Fruit fly (Drosophila melanogaster) whole organism, embryonic: ENCODE data around the gene CG14362.
A peak's percentile ranks its signal among the peaks of the same experiment; 100 is the strongest.

Experiments used
- Adf1 ChIP-seq: fragments of 200-800 bp; sonication (Bioruptor generic); IDR thresholded peaks from 2 replicates; pipeline ENCODE4 v1.3.6; 2022; ENCODE audit warnings: missing biosample characterization, missing genetic modification characterization
- Awh ChIP-seq: fragments of 200-800 bp; sonication (Bioruptor generic); IDR thresholded peaks from 2 replicates; pipeline ENCODE4, ENCODE4 v1.3.6; 2022; ENCODE audit warnings: missing biosample characterization, missing genetic modification characterization
- Bgb ChIP-seq: fragments of 200-800 bp; sonication (Bioruptor generic); IDR thresholded peaks from 2 replicates; pipeline ENCODE4 v1.3.6; 2022; ENCODE audit warnings: missing biosample characterization, missing genetic modification characterization; ENCODE audit not compliant: partially characterized antibody
- CG10147 ChIP-seq: fragments of 200-800 bp; sonication (Bioruptor generic); optimal IDR thresholded peaks from 2 replicates; lab custom pipeline; 2019; ENCODE audit warnings: missing biosample characterization, mild to moderate bottlenecking, missing genetic modification characterization, moderate library complexity
- CG10274 ChIP-seq: fragments of 200-800 bp; sonication (Bioruptor generic); optimal IDR thresholded peaks from 3 replicates; lab custom pipeline; 2017; ENCODE audit warnings: missing biosample characterization, mild to moderate bottlenecking, missing genetic modification characterization
- CG10321 ChIP-seq: fragments of 200-800 bp; sonication (Bioruptor generic); IDR thresholded peaks from 2 replicates; pipeline ENCODE4 v1.3.6; 2022; ENCODE audit warnings: missing biosample characterization, missing genetic modification characterization
- CG12104 ChIP-seq: fragments of 200-800 bp; sonication (Bioruptor generic); optimal IDR thresholded peaks from 3 replicates; lab custom pipeline; 2016; ENCODE audit warnings: missing biosample characterization, missing genetic modification characterization
- CG13775 ChIP-seq: fragments of 200-800 bp; sonication (Bioruptor generic); optimal IDR thresholded peaks from 3 replicates; lab custom pipeline; 2017; ENCODE audit warnings: missing biosample characterization, mild to moderate bottlenecking, missing genetic modification characterization
- CG14050 ChIP-seq: fragments of 200-800 bp; sonication (Bioruptor generic); IDR thresholded peaks from 3 replicates; pipeline ENCODE4 v1.3.6; 2022; ENCODE audit warnings: missing biosample characterization, missing genetic modification characterization
- CG15479 ChIP-seq: fragments of 200-800 bp; sonication (Bioruptor generic); optimal IDR thresholded peaks from 3 replicates; lab custom pipeline; 2019; ENCODE audit warnings: missing biosample characterization, mild to moderate bottlenecking, missing genetic modification characterization, moderate library complexity
- CG1602 ChIP-seq: fragments of 200-800 bp; sonication (Bioruptor generic); optimal IDR thresholded peaks from 3 replicates; lab custom pipeline; 2016; ENCODE audit warnings: missing biosample characterization, missing genetic modification characterization
- CG16779 ChIP-seq: fragments of 200-800 bp; sonication (Bioruptor generic); IDR thresholded peaks from 2 replicates; pipeline ENCODE4 v1.3.6; 2022; ENCODE audit warnings: missing biosample characterization, missing genetic modification characterization
- CG17612 ChIP-seq: fragments of 200-800 bp; sonication (Bioruptor generic); IDR thresholded peaks from 2 replicates; pipeline ENCODE4 v1.3.6; 2022; ENCODE audit warnings: missing biosample characterization, missing genetic modification characterization
- CG17802 ChIP-seq: fragments of 200-800 bp; sonication (Bioruptor generic); optimal IDR thresholded peaks from 2 replicates; lab custom pipeline; 2018; ENCODE audit warnings: missing biosample characterization, mild to moderate bottlenecking, missing genetic modification characterization, moderate library complexity
- CG17829 ChIP-seq: fragments of 200-800 bp; optimal IDR thresholded peaks from 2 replicates; lab custom pipeline; 2019; ENCODE audit warnings: missing biosample characterization, mild to moderate bottlenecking, missing genetic modification characterization, moderate library complexity
- CG31224 ChIP-seq: fragments of 200-800 bp; sonication (Bioruptor generic); IDR thresholded peaks from 2 replicates; pipeline ENCODE4 v1.3.6; 2022; ENCODE audit warnings: missing biosample characterization, missing genetic modification characterization
- CG31388 ChIP-seq: fragments of 200-800 bp; sonication (Bioruptor generic); optimal IDR thresholded peaks from 2 replicates; lab custom pipeline; 2016; ENCODE audit warnings: missing biosample characterization, missing genetic modification characterization
- CG32767 ChIP-seq: fragments of 200-800 bp; sonication (Bioruptor generic); IDR thresholded peaks from 2 replicates; pipeline ENCODE4 v1.3.6; 2022; ENCODE audit warnings: missing biosample characterization, missing genetic modification characterization
- CG43689 ChIP-seq: fragments of 200-800 bp; sonication (Bioruptor generic); IDR thresholded peaks from 2 replicates; pipeline ENCODE4 v1.3.6; 2022; ENCODE audit warnings: missing biosample characterization, missing genetic modification characterization
- CG6791 ChIP-seq: fragments of 200-800 bp; sonication (Bioruptor generic); IDR thresholded peaks from 3 replicates; pipeline ENCODE4 v1.3.6; 2022; ENCODE audit warnings: missing biosample characterization, missing genetic modification characterization; ENCODE audit not compliant: partially characterized antibody
- CG8290 ChIP-seq, 3 experiments: fragments of 200-800 bp; sonication (Bioruptor generic); optimal IDR thresholded peaks; 2 replicates each; lab custom pipeline; 2016 to 2019; ENCODE audit warnings: missing biosample characterization in 3 of 3, missing genetic modification characterization in 3 of 3, mild to moderate bottlenecking in 2 of 3, moderate library complexity in 1 of 3
- CG9609 ChIP-seq: fragments of 200-800 bp; sonication (Bioruptor generic); optimal IDR thresholded peaks from 3 replicates; lab custom pipeline; 2016; ENCODE audit warnings: missing biosample characterization, missing genetic modification characterization
- CkIIα-i1 ChIP-seq: fragments of 200-800 bp; sonication (Bioruptor generic); IDR thresholded peaks from 2 replicates; pipeline ENCODE4 v1.3.6; 2022; ENCODE audit warnings: missing biosample characterization, missing genetic modification characterization
- CoRest ChIP-seq: fragments of 200-800 bp; sonication (Bioruptor generic); optimal IDR thresholded peaks from 3 replicates; lab custom pipeline; 2018; ENCODE audit warnings: missing biosample characterization, mild to moderate bottlenecking, missing genetic modification characterization, moderate library complexity
- Deaf1 ChIP-seq: fragments of 200-800 bp; optimal IDR thresholded peaks from 3 replicates; lab custom pipeline; 2019; ENCODE audit warnings: missing biosample characterization, mild to moderate bottlenecking, missing genetic modification characterization, moderate library complexity
- Drgx ChIP-seq: fragments of 200-800 bp; sonication (Bioruptor generic); IDR thresholded peaks from 2 replicates; pipeline ENCODE4 v1.3.6; 2022; ENCODE audit warnings: missing biosample characterization, missing genetic modification characterization
- Fer1 ChIP-seq: fragments of 200-800 bp; sonication (Bioruptor generic); optimal IDR thresholded peaks from 2 replicates; lab custom pipeline; 2017; ENCODE audit warnings: missing biosample characterization, mild to moderate bottlenecking, missing genetic modification characterization
- HmgD ChIP-seq: fragments of 200-800 bp; sonication (Bioruptor generic); optimal IDR thresholded peaks from 3 replicates; lab custom pipeline; 2016; ENCODE audit warnings: missing biosample characterization, missing genetic modification characterization
- Med ChIP-seq: fragments of 200-800 bp; sonication (Bioruptor generic); peaks from one replicate; lab custom pipeline; 2016; ENCODE audit warnings: missing biosample characterization, missing genetic modification characterization, mild to moderate bottlenecking, inconsistent platforms, moderate library complexity
- NC2α ChIP-seq: fragments of 200-800 bp; sonication (Bioruptor generic); optimal IDR thresholded peaks from 2 replicates; lab custom pipeline; 2016; ENCODE audit warnings: missing biosample characterization, missing genetic modification characterization
- Nf-YC ChIP-seq: fragments of 200-800 bp; optimal IDR thresholded peaks from 3 replicates; lab custom pipeline; 2019; ENCODE audit warnings: missing biosample characterization, mild to moderate bottlenecking, missing genetic modification characterization, moderate library complexity
- Sox100B ChIP-seq: fragments of 200-800 bp; sonication (Bioruptor generic); optimal IDR thresholded peaks from 3 replicates; lab custom pipeline; 2018; ENCODE audit warnings: missing biosample characterization, mild to moderate bottlenecking, missing genetic modification characterization
- Sox102F ChIP-seq: fragments of 200-800 bp; sonication (Bioruptor generic); optimal IDR thresholded peaks from 2 replicates; lab custom pipeline; 2018; ENCODE audit warnings: missing biosample characterization, mild to moderate bottlenecking, missing genetic modification characterization, moderate library complexity
- Taf1 ChIP-seq: fragments of 200-800 bp; sonication (Bioruptor generic); IDR thresholded peaks from 2 replicates; pipeline ENCODE4 v1.3.6; 2022; ENCODE audit warnings: missing biosample characterization, missing genetic modification characterization
- Usf ChIP-seq: fragments of 200-800 bp; sonication (Bioruptor generic); optimal IDR thresholded peaks from 2 replicates; lab custom pipeline; 2017; ENCODE audit warnings: missing genotype, missing biosample characterization, missing genetic modification characterization
- ato ChIP-seq: fragments of 200-800 bp; sonication (Bioruptor generic); IDR thresholded peaks from 2 replicates; pipeline ENCODE4 v1.3.6; 2022; ENCODE audit warnings: missing biosample characterization, missing genetic modification characterization; ENCODE audit not compliant: partially characterized antibody
- bbx ChIP-seq: fragments of 200-800 bp; sonication (Bioruptor generic); IDR thresholded peaks from 2 replicates; pipeline ENCODE4 v1.3.6; 2022; ENCODE audit warnings: missing biosample characterization, missing genetic modification characterization; ENCODE audit not compliant: partially characterized antibody
- fu2 ChIP-seq: fragments of 200-800 bp; sonication (Bioruptor generic); optimal IDR thresholded peaks from 2 replicates; lab custom pipeline; 2016; ENCODE audit warnings: missing biosample characterization, missing genetic modification characterization
- gro ChIP-seq: fragments of 200-800 bp; sonication (Bioruptor generic); optimal IDR thresholded peaks from 2 replicates; lab custom pipeline; 2016; ENCODE audit warnings: missing biosample characterization, missing genetic modification characterization
- gsb-n ChIP-seq: fragments of 200-800 bp; sonication (Bioruptor generic); optimal IDR thresholded peaks from 3 replicates; lab custom pipeline; 2018; ENCODE audit warnings: missing biosample characterization, mild to moderate bottlenecking, missing genetic modification characterization
- kah ChIP-seq: fragments of 200-800 bp; sonication (Bioruptor generic); optimal IDR thresholded peaks from 2 replicates; lab custom pipeline; 2018; ENCODE audit warnings: missing biosample characterization, mild to moderate bottlenecking, missing genetic modification characterization
- lola ChIP-seq, 3 experiments: fragments of >200 bp in 2 of 3; fragments of 200-800 bp in 1 of 3; sonication (Bioruptor generic) in 1 of 3; optimal IDR thresholded peaks; 2 replicates each; lab custom pipeline; 2017 to 2019; ENCODE audit warnings: missing biosample characterization in 3 of 3, missing genetic modification characterization in 3 of 3, mild to moderate bottlenecking in 1 of 3, moderate library complexity in 1 of 3
- pan ChIP-seq, 4 experiments: fragments of >200 bp in 3 of 4; fragments of 200-800 bp in 1 of 4; sonication (Bioruptor generic) in 1 of 4; optimal IDR thresholded peaks in 3 of 4; IDR thresholded peaks in 1 of 4; 2 replicates each; pipeline versions ENCODE4 v1.3.6 to Lab custom; 2017 to 2022; ENCODE audit warnings: missing biosample characterization in 2 of 4, missing genetic modification characterization in 2 of 4, mixed read lengths in 1 of 4
- phol ChIP-seq: fragments of 200-800 bp; sonication (Bioruptor generic); optimal IDR thresholded peaks from 3 replicates; lab custom pipeline; 2018; ENCODE audit warnings: missing biosample characterization, mild to moderate bottlenecking, missing genetic modification characterization, moderate library complexity
- prd ChIP-seq, 3 experiments: fragments of >200 bp in 2 of 3; fragments of 200-800 bp in 1 of 3; sonication (Bioruptor generic) in 1 of 3; optimal IDR thresholded peaks in 2 of 3; IDR thresholded peaks in 1 of 3; 2 replicates in 2 of 3; 3 replicates in 1 of 3; pipeline versions ENCODE4 v1.3.6 to Lab custom; 2017 to 2022; ENCODE audit warnings: missing biosample characterization in 1 of 3, missing genetic modification characterization in 1 of 3
- sisA ChIP-seq: fragments of 200-800 bp; sonication (Bioruptor generic); IDR thresholded peaks from 2 replicates; pipeline ENCODE4 v1.3.6; 2022; ENCODE audit warnings: missing biosample characterization, missing genetic modification characterization
- sob ChIP-seq: fragments of 200-800 bp; sonication (Bioruptor generic); IDR thresholded peaks from 2 replicates; pipeline ENCODE4 v1.3.6; 2022; ENCODE audit warnings: missing biosample characterization, missing genetic modification characterization
- unc-4 ChIP-seq: fragments of 200-800 bp; sonication (Bioruptor generic); IDR thresholded peaks from 2 replicates; pipeline ENCODE4 v1.3.6; 2022; ENCODE audit warnings: missing biosample characterization, missing genetic modification characterization; ENCODE audit not compliant: partially characterized antibody
- vvl ChIP-seq: fragments of 200-800 bp; sonication (Bioruptor generic); IDR thresholded peaks from 2 replicates; pipeline ENCODE4 v1.3.6; 2022; ENCODE audit warnings: missing biosample characterization, missing genetic modification characterization

The CG14362 gene

dm6 chr3R:13877125-13877524 is 21.9 kb upstream of the CG14362 start (continued):
- TF ChIP-seq vvl (GFP tag; lab: Robert Waterston, UW) (peak; percentile 54; the same call in 1 of the 2 replicates), gro (GFP tag; lab: Kevin White, UChicago) (no peak), gsb-n (tag; lab: Kevin White, UChicago) (peak; percentile 4), CG32767 (GFP tag; lab: Robert Waterston, UW) (peak; percentile 42; the same call in 1 of the 2 replicates), sob (GFP tag; lab: Robert Waterston, UW) (no peak), CG10147 (no peak), CG9609 (GFP tag; lab: Kevin White, UChicago) (no peak), CG31224 (no peak), HmgD (peak; percentile 28), CG12104 (no peak), NC2α (no peak), sisA (GFP tag; lab: Robert Waterston, UW) (no peak), bbx (GFP tag; lab: Robert Waterston, UW) (peak; percentile 65), Sox100B (GFP tag; lab: Kevin White, UChicago) (no peak), Taf1 (GFP tag; lab: Robert Waterston, UW) (no peak), CG10321 (GFP tag; lab: Robert Waterston, UW) (peak; percentile 99), CG17802 (tag; lab: Kevin White, UChicago) (no peak), Deaf1 (tag; lab: Kevin White, UChicago) (peak; percentile 28), CG8290 (GFP tag; optimal IDR thresholded peaks at IDR 0.05; lab: Kevin White, UChicago) (no peak), CG8290 (tag; optimal IDR thresholded peaks at IDR 0.05; lab: Kevin White, UChicago) (no peak), CG31388 (GFP tag; lab: Kevin White, UChicago) (no peak), Med (peak; percentile 75), CG1602 (GFP tag; lab: Kevin White, UChicago) (no peak), CG17829 (peak; percentile 34), Bgb (GFP tag; lab: Robert Waterston, UW) (peak; percentile 49; the same call in 1 of the 2 replicates), CG43689 (no peak), CoRest (tag; lab: Kevin White, UChicago) (peak; percentile 55), Awh (GFP tag; lab: Robert Waterston, UW) (0 out of 2 replicates have a peak, but pooled peaks have one; percentile 16), ato (0 out of 2 replicates have a peak, but pooled peaks have one; percentile 10), prd (optimal IDR thresholded peaks at IDR 0.05; lab: Kevin White, UChicago) (no peak), prd (GFP tag; IDR thresholded peaks at IDR 0.05; lab: Robert Waterston, UW) (no peak), lola (GFP tag; optimal IDR thresholded peaks at IDR 0.05; lab: Kevin White, UChicago) (no peak), Fer1 (GFP tag; lab: Kevin White, UChicago) (no peak), kah (GFP tag; lab: Kevin White, UChicago) (peak; percentile 41), CG6791 (GFP tag; lab: Robert Waterston, UW) (no peak; the same call in 2 of the 3 replicates), unc-4 (GFP tag; lab: Robert Waterston, UW) (no peak), phol (tag; lab: Kevin White, UChicago) (no peak), CG16779 (no peak), CG14050 (GFP tag; lab: Robert Waterston, UW) (no peak), Usf (GFP tag; lab: Kevin White, UChicago) (no peak), CG10274 (no peak), pan (optimal IDR thresholded peaks at IDR 0.05; lab: Kevin White, UChicago) (no peak), pan (GFP tag; optimal IDR thresholded peaks at IDR 0.05 in 1 of 2, IDR thresholded peaks at IDR 0.05 in 1 of 2) (no peak), fu2 (GFP tag; lab: Kevin White, UChicago) (no peak), CkIIα-i1 (GFP tag; lab: Robert Waterston, UW) (no peak), CG15479 (GFP tag; lab: Kevin White, UChicago) (no peak), Nf-YC (peak; percentile 100), CG13775 (no peak), Adf1 (peak; percentile 25; the same call in 1 of the 2 replicates), Sox102F (GFP tag; lab: Kevin White, UChicago) (no peak), CG17612 (GFP tag; lab: Robert Waterston, UW) (no peak), Drgx (no peak; the same call in 1 of the 2 replicates)
